Worm (Caenorhabditis elegans) whole organism, late embryonic: ENCODE measurements around the gene frpr-4.
A peak's percentile ranks its signal among the peaks of the same experiment; 100 is the strongest.

Source experiments
- ahr-1 ChIP-seq: sonication (generic microtip); optimal IDR thresholded peaks from 2 replicates; lab custom pipeline; 2016; ENCODE audit warnings: missing genetic modification characterization, missing compliant biosample characterization
- ama-1 ChIP-seq: fragments of 150-350 bp; optimal IDR thresholded peaks from 2 replicates; lab custom pipeline; 2014
- ceh-2 ChIP-seq: sonication (generic microtip); optimal IDR thresholded peaks from 2 replicates; lab custom pipeline; 2016; ENCODE audit warnings: missing genotype, missing genetic modification characterization, missing compliant biosample characterization
- ceh-45 ChIP-seq: fragments of 200-800 bp; sonication (Bioruptor generic); IDR thresholded peaks from 2 replicates; pipeline ENCODE4 v1.3.6; 2022; ENCODE audit warnings: missing genetic modification reagents, missing genetic modification characterization, missing compliant biosample characterization
- dve-1 ChIP-seq: sonication (generic microtip); optimal IDR thresholded peaks from 2 replicates; lab custom pipeline; 2017; ENCODE audit warnings: antibody characterized with exemption, mild to moderate bottlenecking, missing genetic modification characterization, missing compliant biosample characterization
- elt-2 ChIP-seq: sonication (generic microtip); optimal IDR thresholded peaks from 2 replicates; lab custom pipeline; 2016; ENCODE audit warnings: missing genetic modification reagents, missing genetic modification characterization, missing compliant biosample characterization
- eyg-1 ChIP-seq: sonication (generic microtip); optimal IDR thresholded peaks from 2 replicates; lab custom pipeline; 2016; ENCODE audit warnings: missing genotype, missing genetic modification characterization, missing compliant biosample characterization
- gmeb-2 ChIP-seq: sonication (generic microtip); optimal IDR thresholded peaks from 2 replicates; lab custom pipeline; 2016; ENCODE audit warnings: missing genetic modification characterization, inconsistent platforms, missing compliant biosample characterization
- hlh-30 ChIP-seq: sonication (generic microtip); optimal IDR thresholded peaks from 2 replicates; lab custom pipeline; 2017; ENCODE audit warnings: antibody characterized with exemption, missing genetic modification characterization, missing compliant biosample characterization; ENCODE audit not compliant: insufficient read depth
- nfya-1 ChIP-seq: sonication (generic microtip); optimal IDR thresholded peaks from 2 replicates; lab custom pipeline; 2017; ENCODE audit warnings: missing genetic modification characterization, mild to moderate bottlenecking, missing compliant biosample characterization, antibody characterized with exemption, moderate library complexity
- pag-3 ChIP-seq: sonication (generic microtip); optimal IDR thresholded peaks from 2 replicates; lab custom pipeline; 2016; ENCODE audit warnings: missing compliant biosample characterization, missing genetic modification characterization, borderline replicate concordance
- pha-4 ChIP-seq: fragments of 150-350 bp; optimal IDR thresholded peaks from 2 replicates; lab custom pipeline; 2018; ENCODE audit warnings: missing biosample characterization, missing genetic modification reagents, missing genetic modification characterization
- zip-5 ChIP-seq: sonication (generic microtip); optimal IDR thresholded peaks from 2 replicates; lab custom pipeline; 2016; ENCODE audit warnings: missing genetic modification characterization, missing compliant biosample characterization
- ztf-16 ChIP-seq: sonication (generic microtip); optimal IDR thresholded peaks from 2 replicates; lab custom pipeline; 2017; ENCODE audit warnings: missing genetic modification characterization, missing compliant biosample characterization

DNA sequence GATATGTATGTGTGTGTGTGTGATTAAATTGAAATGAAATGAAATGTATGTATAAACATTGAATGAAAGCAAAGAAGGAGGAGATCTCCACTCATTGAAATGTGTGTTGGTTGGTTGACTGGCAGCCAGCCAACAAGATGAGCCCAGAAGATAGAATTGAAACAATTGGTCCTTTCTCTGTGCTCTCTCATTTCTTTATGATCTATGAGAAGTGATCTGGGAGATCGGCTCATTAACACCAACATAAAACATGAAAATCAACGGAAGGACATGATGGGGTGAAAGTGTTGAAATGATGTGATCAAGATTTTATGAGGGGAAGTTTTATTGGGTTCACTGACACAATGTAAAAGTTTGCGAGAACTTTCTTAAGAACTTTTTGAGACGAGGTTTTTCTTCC, 32.5 kb downstream of the frpr-4 start:
- TF ChIP-seq ama-1 (lab: Kevin White, UChicago) (no peak), zip-5 (tag; lab: Kevin White, UChicago) (no peak), dve-1 (tag; lab: Kevin White, UChicago) (no peak), eyg-1 (no peak), ahr-1 (tag; lab: Kevin White, UChicago) (no peak), ceh-2 (tag; lab: Kevin White, UChicago) (no peak), nfya-1 (peak; percentile 26), elt-2 (tag; lab: Kevin White, UChicago) (no peak), pag-3 (tag; lab: Kevin White, UChicago) (no peak), ztf-16 (tag; lab: Kevin White, UChicago) (no peak), hlh-30 (no peak), gmeb-2 (tag; lab: Kevin White, UChicago) (no peak), pha-4 (no peak), ceh-45 (GFP tag; lab: Robert Waterston, UW) (no peak)
